Worm (Caenorhabditis elegans) whole organism, L2 larva: ENCODE measurements around the gene irld-38.

Experiments
- F13H6.1 ChIP-seq: sonication (generic microtip); optimal IDR thresholded peaks from 2 replicates; lab custom pipeline; 2016; ENCODE audit warnings: missing genetic modification characterization, missing compliant biosample characterization
- ama-1 ChIP-seq: fragments of 150-350 bp; optimal IDR thresholded peaks from 2 replicates; lab custom pipeline; 2018; ENCODE audit warnings: inconsistent platforms
- ceh-16 ChIP-seq: fragments of 150-350 bp; optimal IDR thresholded peaks from 2 replicates; lab custom pipeline; 2014; ENCODE audit warnings: missing biosample characterization, missing genetic modification characterization
- elt-3 ChIP-seq: sonication (generic microtip); optimal IDR thresholded peaks from 2 replicates; lab custom pipeline; 2017; ENCODE audit warnings: missing biosample characterization, missing genetic modification characterization
- nhr-11 ChIP-seq: fragments of 150-350 bp; optimal IDR thresholded peaks from 2 replicates; lab custom pipeline; 2014; ENCODE audit warnings: missing biosample characterization, missing genetic modification characterization
- nhr-12 ChIP-seq: fragments of 150-350 bp; optimal IDR thresholded peaks from 2 replicates; lab custom pipeline; 2014; ENCODE audit warnings: missing biosample characterization, missing genetic modification characterization
- nhr-6 ChIP-seq: fragments of 150-350 bp; optimal IDR thresholded peaks from 2 replicates; lab custom pipeline; 2014; ENCODE audit warnings: missing biosample characterization, missing genetic modification characterization
- zag-1 ChIP-seq: fragments of 150-350 bp; optimal IDR thresholded peaks from 2 replicates; lab custom pipeline; 2014; ENCODE audit warnings: missing biosample characterization, missing genetic modification characterization

ce11 chrV:3054254-3054653 is 22.0 kb upstream of the irld-38 start, which contains the start of gene C50H11.8:
- no peak for TF ChIP-seq F13H6.1 (tag; lab: Kevin White, UChicago)
- no peak for TF ChIP-seq nhr-11 (tag; lab: Kevin White, UChicago)
- no peak for TF ChIP-seq nhr-12 (tag; lab: Kevin White, UChicago)
- no peak for TF ChIP-seq zag-1 (tag; lab: Kevin White, UChicago)
- no peak for TF ChIP-seq elt-3 (tag; lab: Kevin White, UChicago)
- no peak for TF ChIP-seq ama-1
- TF ChIP-seq nhr-6, result no peak
- no peak for TF ChIP-seq ceh-16
